Worm (Caenorhabditis elegans) whole organism, L4 larva: ENCODE measurements around the gene cest-13.

Experiments used
- R02D3.7 ChIP-seq: fragments of 150-350 bp; sonication (generic microtip); optimal IDR thresholded peaks from 3 replicates; lab custom pipeline; 2014; ENCODE audit warnings: missing biosample characterization, missing genetic modification characterization
- Y105C5A.15 ChIP-seq: fragments of 200-800 bp; sonication (Bioruptor generic); IDR thresholded peaks from 2 replicates; pipeline ENCODE4 v1.3.6; 2022; ENCODE audit warnings: missing genetic modification characterization, missing compliant biosample characterization
- Y75B8A.6 ChIP-seq: fragments of 200-800 bp; sonication (Bioruptor generic); IDR thresholded peaks from 2 replicates; pipeline ENCODE4 v1.3.6; 2022; ENCODE audit warnings: missing genetic modification reagents, missing genetic modification characterization, missing compliant biosample characterization
- ama-1 ChIP-seq: fragments of 150-350 bp; optimal IDR thresholded peaks from 2 replicates; lab custom pipeline; 2014; ENCODE audit warnings: inconsistent platforms, mixed read lengths
- arid-1 ChIP-seq: fragments of 200-800 bp; sonication (Bioruptor generic); conservative IDR thresholded peaks from 2 replicates; pipeline ENCODE4 v1.3.6; 2022; ENCODE audit warnings: missing genetic modification reagents, missing genetic modification characterization, missing compliant biosample characterization
- ceh-44 ChIP-seq: fragments of 200-800 bp; sonication (Bioruptor generic); IDR thresholded peaks from 2 replicates; pipeline ENCODE4 v1.3.6; 2022; ENCODE audit warnings: missing genetic modification reagents, missing genetic modification characterization, missing compliant biosample characterization
- ceh-62 ChIP-seq: sonication (generic microtip); optimal IDR thresholded peaks from 2 replicates; lab custom pipeline; 2017; ENCODE audit warnings: missing biosample characterization, missing genetic modification characterization
- daf-16 ChIP-seq, 3 experiments: sonication (generic microtip); optimal IDR thresholded peaks; 2 replicates each; lab custom pipeline; 2016 to 2017; ENCODE audit warnings: missing genetic modification characterization in 3 of 3, missing genetic modification reagents in 3 of 3, mild to moderate bottlenecking in 2 of 3, missing compliant biosample characterization in 2 of 3, missing biosample characterization in 1 of 3, moderate library complexity in 1 of 3
- daf-8 ChIP-seq: fragments of 200-800 bp; sonication (Bioruptor generic); IDR thresholded peaks from 2 replicates; pipeline ENCODE4 v1.3.6; 2022; ENCODE audit warnings: missing genetic modification characterization, missing compliant biosample characterization
- dmd-6 ChIP-seq: fragments of 200-800 bp; sonication (Bioruptor generic); IDR thresholded peaks from 2 replicates; pipeline ENCODE4 v1.3.6; 2022; ENCODE audit warnings: missing genetic modification reagents, missing genetic modification characterization, missing compliant biosample characterization
- dpl-1 ChIP-seq: fragments of 150-350 bp; optimal IDR thresholded peaks from 2 replicates; lab custom pipeline; 2014; ENCODE audit warnings: missing biosample characterization, missing genetic modification reagents, missing genetic modification characterization
- egl-43 ChIP-seq: fragments of 200-800 bp; sonication (Bioruptor generic); IDR thresholded peaks from 2 replicates; pipeline ENCODE4 v1.3.6; 2022; ENCODE audit warnings: missing genetic modification reagents, missing genetic modification characterization, missing compliant biosample characterization
- gei-8 ChIP-seq: fragments of 200-800 bp; sonication (Bioruptor generic); optimal IDR thresholded peaks from 2 replicates; lab custom pipeline; 2018; ENCODE audit warnings: mild to moderate bottlenecking, missing genetic modification characterization, missing compliant biosample characterization
- hlh-11 ChIP-seq: fragments of 200-800 bp; sonication (Bioruptor generic); optimal IDR thresholded peaks from 2 replicates; lab custom pipeline; 2018; ENCODE audit warnings: mild to moderate bottlenecking, missing genetic modification characterization, missing compliant biosample characterization
- hlh-30 ChIP-seq: sonication (generic microtip); optimal IDR thresholded peaks from 2 replicates; lab custom pipeline; 2017; ENCODE audit warnings: antibody characterized with exemption, mild to moderate bottlenecking, missing genetic modification characterization, missing compliant biosample characterization; ENCODE audit not compliant: insufficient read depth
- jun-1 ChIP-seq: fragments of 150-350 bp; optimal IDR thresholded peaks from 2 replicates; lab custom pipeline; 2014; ENCODE audit warnings: missing biosample characterization, missing genetic modification reagents, missing genetic modification characterization
- lim-7 ChIP-seq: fragments of 200-800 bp; sonication (Bioruptor generic); IDR thresholded peaks from 2 replicates; pipeline ENCODE4 v1.3.6; 2022; ENCODE audit warnings: missing genetic modification characterization, missing compliant biosample characterization
- lin-1 ChIP-seq: fragments of 200-800 bp; sonication (Bioruptor generic); IDR thresholded peaks from 2 replicates; pipeline ENCODE4 v1.3.6; 2022; ENCODE audit warnings: missing genetic modification reagents, missing genetic modification characterization, missing compliant biosample characterization
- lin-13 ChIP-seq: fragments of 150-350 bp; optimal IDR thresholded peaks from 2 replicates; lab custom pipeline; 2014; ENCODE audit warnings: missing biosample characterization, missing genetic modification reagents, missing genetic modification characterization
- lin-38 ChIP-seq: fragments of 200-800 bp; sonication (Bioruptor generic); IDR thresholded peaks from 2 replicates; pipeline ENCODE4 v1.3.6; 2022; ENCODE audit warnings: missing genetic modification reagents, missing genetic modification characterization, missing compliant biosample characterization
- lsy-2 ChIP-seq, 2 experiments: fragments of 150-350 bp in 1 of 2; sonication (generic microtip) in 1 of 2; optimal IDR thresholded peaks; 2 replicates each; lab custom pipeline; 2014 to 2017; ENCODE audit warnings: missing biosample characterization in 2 of 2, missing genetic modification characterization in 2 of 2
- madf-5 ChIP-seq, 2 experiments: fragments of 200-800 bp; sonication (Bioruptor generic); IDR thresholded peaks; 2 replicates each; pipeline ENCODE4 v1.3.6; 2022; ENCODE audit warnings: missing compliant biosample characterization in 2 of 2, missing genetic modification characterization in 2 of 2
- mdl-1 ChIP-seq, 2 experiments: fragments of 150-350 bp in 1 of 2; sonication (generic microtip) in 1 of 2; optimal IDR thresholded peaks; 2 replicates each; lab custom pipeline; 2014 to 2017; ENCODE audit warnings: missing biosample characterization in 2 of 2, missing genetic modification characterization in 2 of 2
- mep-1 ChIP-seq: fragments of 150-350 bp; sonication (generic microtip); optimal IDR thresholded peaks from 3 replicates; lab custom pipeline; 2014; ENCODE audit warnings: missing biosample characterization, missing genetic modification characterization
- mes-2 ChIP-seq: sonication (generic microtip); optimal IDR thresholded peaks from 2 replicates; lab custom pipeline; 2016; ENCODE audit warnings: missing genotype, mild to moderate bottlenecking, missing genetic modification characterization, missing compliant biosample characterization; ENCODE audit not compliant: poor library complexity, severe bottlenecking
- mxl-2 ChIP-seq: fragments of 200-800 bp; sonication (Bioruptor generic); conservative IDR thresholded peaks from 2 replicates; pipeline ENCODE4 v1.3.6; 2022; ENCODE audit warnings: missing genetic modification reagents, missing genetic modification characterization, missing compliant biosample characterization
- mxl-3 ChIP-seq: fragments of 200-800 bp; sonication (Bioruptor generic); optimal IDR thresholded peaks from 2 replicates; lab custom pipeline; 2018; ENCODE audit warnings: mild to moderate bottlenecking, missing genetic modification characterization, missing compliant biosample characterization
- nhr-28 ChIP-seq: fragments of 150-350 bp; optimal IDR thresholded peaks from 2 replicates; lab custom pipeline; 2014; ENCODE audit warnings: missing biosample characterization, missing genetic modification characterization
- nhr-6 ChIP-seq: fragments of 150-350 bp; optimal IDR thresholded peaks from 2 replicates; lab custom pipeline; 2014; ENCODE audit warnings: missing biosample characterization, missing genetic modification characterization
- php-3 ChIP-seq: fragments of 200-800 bp; sonication (Bioruptor generic); IDR thresholded peaks from 2 replicates; pipeline ENCODE4 v1.3.6; 2022; ENCODE audit warnings: missing genetic modification reagents, missing genetic modification characterization, missing compliant biosample characterization
- pqm-1 ChIP-seq: sonication (generic microtip); optimal IDR thresholded peaks from 2 replicates; lab custom pipeline; 2017; ENCODE audit warnings: missing biosample characterization, missing genetic modification characterization
- set-16 ChIP-seq: fragments of 200-800 bp; sonication (Bioruptor generic); IDR thresholded peaks from 2 replicates; pipeline ENCODE4 v1.3.6; 2022; ENCODE audit warnings: missing genetic modification reagents, missing genetic modification characterization, missing compliant biosample characterization
- snpc-1.2 ChIP-seq: fragments of 200-800 bp; sonication (Bioruptor generic); IDR thresholded peaks from 2 replicates; pipeline ENCODE4 v1.3.6; 2022; ENCODE audit warnings: missing genetic modification reagents, missing genetic modification characterization, missing compliant biosample characterization
- spr-3 ChIP-seq: fragments of 200-800 bp; sonication (Bioruptor generic); optimal IDR thresholded peaks from 2 replicates; lab custom pipeline; 2018; ENCODE audit warnings: mild to moderate bottlenecking, missing genetic modification characterization, missing compliant biosample characterization
- tag-97 ChIP-seq: fragments of 200-800 bp; sonication (Bioruptor generic); IDR thresholded peaks from 2 replicates; pipeline ENCODE4 v1.3.6; 2022; ENCODE audit warnings: missing genetic modification characterization, missing compliant biosample characterization
- unc-39 ChIP-seq: sonication (generic microtip); optimal IDR thresholded peaks from 2 replicates; lab custom pipeline; 2017; ENCODE audit warnings: missing biosample characterization, missing genetic modification characterization
- unc-62 ChIP-seq, 3 experiments: fragments of 150-350 bp in 1 of 3; sonication (generic microtip); optimal IDR thresholded peaks in 2 of 3; peaks in 1 of 3; 1 replicate in 1 of 3; 2 replicates in 2 of 3; lab custom pipeline; 2014 to 2017; ENCODE audit warnings: missing biosample characterization in 3 of 3, missing genetic modification characterization in 3 of 3, missing genetic modification reagents in 3 of 3, missing genotype in 1 of 3
- zag-1 ChIP-seq: fragments of 150-350 bp; optimal IDR thresholded peaks from 2 replicates; lab custom pipeline; 2014; ENCODE audit warnings: missing biosample characterization, missing genetic modification characterization
- zip-11 ChIP-seq: fragments of 200-800 bp; sonication (Bioruptor generic); IDR thresholded peaks from 2 replicates; pipeline ENCODE4 v1.3.6; 2022; ENCODE audit warnings: missing genetic modification characterization, missing compliant biosample characterization
- zip-2 ChIP-seq: fragments of 150-350 bp; optimal IDR thresholded peaks from 2 replicates; lab custom pipeline; 2014; ENCODE audit warnings: missing biosample characterization, missing genetic modification characterization

cest-13 gene

ce11 chrX:13775508-13775907, 15.5 kb downstream of the cest-13 start:
- TF ChIP-seq php-3 (no peak), unc-39 (tag; lab: Kevin White, UChicago) (no peak), lim-7 (GFP tag; lab: Robert Waterston, UW) (no peak), lin-38 (GFP tag; lab: Robert Waterston, UW) (no peak), mdl-1 (tag; optimal IDR thresholded peaks at IDR 0.05; lab: Kevin White, UChicago) (no peak), set-16 (GFP tag; lab: Robert Waterston, UW) (peak; percentile 83), tag-97 (GFP tag; lab: Robert Waterston, UW) (no peak), arid-1 (GFP tag; lab: Robert Waterston, UW) (no peak), mxl-2 (GFP tag; lab: Robert Waterston, UW) (no peak), nhr-28 (tag; lab: Kevin White, UChicago) (peak; percentile 65), egl-43 (GFP tag; lab: Robert Waterston, UW) (no peak), R02D3.7 (tag; lab: Kevin White, UChicago) (no peak), zag-1 (tag; lab: Kevin White, UChicago) (no peak), dpl-1 (no peak), mes-2 (no peak), lin-13 (GFP tag; lab: Kevin White, UChicago) (no peak), lsy-2 (tag; optimal IDR thresholded peaks at IDR 0.05; lab: Kevin White, UChicago) (no peak), ceh-62 (tag; lab: Kevin White, UChicago) (no peak), hlh-30 (tag; lab: Kevin White, UChicago) (no peak), lin-1 (0 out of 2 replicates have a peak, but pooled peaks have one; percentile 28), ama-1 (lab: Kevin White, UChicago) (peak; percentile 23), zip-11 (GFP tag; lab: Robert Waterston, UW) (no peak), jun-1 (no peak), daf-16 (GFP tag; optimal IDR thresholded peaks at IDR 0.05; lab: Kevin White, UChicago) (no peak), daf-16 (tag; optimal IDR thresholded peaks at IDR 0.05; lab: Kevin White, UChicago) (peak; percentile 15), unc-62 (GFP tag; optimal IDR thresholded peaks at IDR 0.05 in 1 of 2; lab: Kevin White, UChicago) (peak in 1 of 2 experiments; percentile 78), unc-62 (tag; optimal IDR thresholded peaks at IDR 0.05; lab: Kevin White, UChicago) (no peak), Y75B8A.6 (GFP tag; lab: Robert Waterston, UW) (no peak), hlh-11 (tag; lab: Kevin White, UChicago) (peak; percentile 44), spr-3 (GFP tag; lab: Kevin White, UChicago) (no peak), dmd-6 (GFP tag; lab: Robert Waterston, UW) (0 out of 2 replicates have a peak, but pooled peaks have one; percentile 7), zip-2 (tag; lab: Kevin White, UChicago) (no peak), gei-8 (GFP tag; lab: Kevin White, UChicago) (no peak), ceh-44 (GFP tag; lab: Robert Waterston, UW) (no peak), snpc-1.2 (GFP tag; lab: Robert Waterston, UW) (no peak), nhr-6 (tag; lab: Kevin White, UChicago) (no peak), pqm-1 (tag; lab: Kevin White, UChicago) (peak; percentile 26), mxl-3 (GFP tag; lab: Kevin White, UChicago) (no peak), Y105C5A.15 (GFP tag; lab: Robert Waterston, UW) (no peak), madf-5 (GFP tag; IDR thresholded peaks at IDR 0.05; lab: Robert Waterston, UW) (no peak), daf-8 (GFP tag; lab: Robert Waterston, UW) (no peak), mep-1 (tag; lab: Kevin White, UChicago) (no peak)
